Worm (Caenorhabditis elegans) whole organism, L1 larva: ENCODE data around the gene Y22D7AR.14.

Experiments used
- ama-1 ChIP-seq: fragments of 150-350 bp; optimal IDR thresholded peaks from 2 replicates; lab custom pipeline; 2014
- dpl-1 ChIP-seq, 3 experiments: fragments of 150-350 bp in 2 of 3; sonication (generic microtip) in 1 of 3; optimal IDR thresholded peaks; 2 replicates each; lab custom pipeline; 2014 to 2017; ENCODE audit warnings: missing biosample characterization in 3 of 3, missing genetic modification characterization in 3 of 3, missing genetic modification reagents in 3 of 3
- elt-3 ChIP-seq, 6 experiments: fragments of 150-350 bp in 1 of 6; sonication (generic microtip); optimal IDR thresholded peaks; 2 replicates each; lab custom pipeline; 2017 to 2018; ENCODE audit warnings: missing biosample characterization in 6 of 6, missing genetic modification characterization in 6 of 6, inconsistent platforms in 1 of 6
- fkh-10 ChIP-seq: sonication (generic microtip); optimal IDR thresholded peaks from 2 replicates; lab custom pipeline; 2017; ENCODE audit warnings: missing biosample characterization, missing genetic modification reagents, missing genetic modification characterization
- fos-1 ChIP-seq: fragments of 150-350 bp; optimal IDR thresholded peaks from 2 replicates; lab custom pipeline; 2014; ENCODE audit warnings: missing biosample characterization, missing genetic modification characterization
- hpl-2 ChIP-seq: fragments of 150-350 bp; optimal IDR thresholded peaks from 2 replicates; lab custom pipeline; 2014; ENCODE audit warnings: missing biosample characterization, missing genetic modification reagents, missing genetic modification characterization
- jun-1 ChIP-seq: fragments of 150-350 bp; optimal IDR thresholded peaks from 2 replicates; lab custom pipeline; 2014; ENCODE audit warnings: missing biosample characterization, missing genetic modification reagents, missing genetic modification characterization
- lin-13 ChIP-seq: fragments of 150-350 bp; optimal IDR thresholded peaks from 2 replicates; lab custom pipeline; 2014; ENCODE audit warnings: missing biosample characterization, missing genetic modification reagents, missing genetic modification characterization
- lin-15B ChIP-seq: fragments of 150-350 bp; sonication (generic microtip); optimal IDR thresholded peaks from 3 replicates; lab custom pipeline; 2014; ENCODE audit warnings: missing biosample characterization, missing genetic modification characterization
- nhr-77 ChIP-seq: fragments of 150-350 bp; optimal IDR thresholded peaks from 2 replicates; lab custom pipeline; 2014; ENCODE audit warnings: missing biosample characterization, missing genetic modification characterization
- pag-3 ChIP-seq: sonication (generic microtip); optimal IDR thresholded peaks from 2 replicates; lab custom pipeline; 2017; ENCODE audit warnings: missing genetic modification characterization, mild to moderate bottlenecking, missing compliant biosample characterization, antibody characterized with exemption, borderline replicate concordance; ENCODE audit not compliant: insufficient read depth
- snpc-4 ChIP-seq: fragments of 150-350 bp; optimal IDR thresholded peaks from 2 replicates; lab custom pipeline; 2014; ENCODE audit warnings: missing biosample characterization, missing genetic modification characterization
- unc-62 ChIP-seq: fragments of 150-350 bp; optimal IDR thresholded peaks from 2 replicates; lab custom pipeline; 2014; ENCODE audit warnings: missing biosample characterization, missing genetic modification reagents, missing genetic modification characterization

- TF ChIP-seq unc-62: no peak
- no peak for TF ChIP-seq fkh-10
- TF ChIP-seq jun-1 (tag; lab: Kevin White, UChicago): no peak
- no peak for TF ChIP-seq ama-1 (lab: Kevin White, UChicago)
- TF ChIP-seq elt-3 (tag; optimal IDR thresholded peaks at IDR 0.05; lab: Kevin White, UChicago): no peak
- TF ChIP-seq dpl-1 (GFP tag; optimal IDR thresholded peaks at IDR 0.05; lab: Kevin White, UChicago): peak in 2 of 3 experiments; percentile 34 to 45
- no peak for TF ChIP-seq fos-1 (tag; lab: Kevin White, UChicago)
- TF ChIP-seq lin-13 (GFP tag; lab: Kevin White, UChicago): no peak
- no peak for TF ChIP-seq nhr-77 (tag; lab: Kevin White, UChicago)
- TF ChIP-seq hpl-2: no peak
- TF ChIP-seq pag-3 (tag; lab: Kevin White, UChicago): no peak
- TF ChIP-seq snpc-4 (tag; lab: Kevin White, UChicago): no peak
- TF ChIP-seq lin-15B (tag; lab: Kevin White, UChicago): no peak
Observed at ce11 chrIII:1705331-1705730, 15.5 kb upstream of the Y22D7AR.14 start.
